Worm (Caenorhabditis elegans): ENCODE measurements around the gene ndub-8.

ndub-8 gene

ce11 chrII:13916040-13916439, 43.4 kb downstream of the ndub-8 start, which contains the start of gene mltn-3:
TSS of gene mltn-3 (plus strand) at chrII:13916340.
- TF ChIP-seq fkh-10 (GFP tag; optimal IDR thresholded peaks at IDR 0.05) (no peak), tbx-7 (tag; optimal IDR thresholded peaks at IDR 0.05) (no peak), ama-1 (optimal IDR thresholded peaks at IDR 0.05) (no peak), T23F11.4 (GFP tag; optimal IDR thresholded peaks at IDR 0.05) (no peak), sox-2 (GFP tag; IDR thresholded peaks at IDR 0.05) (no peak), pqm-1 (tag; optimal IDR thresholded peaks at IDR 0.05) (no peak), hlh-8 (tag; optimal IDR thresholded peaks at IDR 0.05) (no peak), sdc-2 (tag; optimal IDR thresholded peaks at IDR 0.05) (no peak), unc-55 (GFP tag; optimal IDR thresholded peaks at IDR 0.05) (no peak), fkh-6 (tag; optimal IDR thresholded peaks at IDR 0.05) (no peak), unc-3 (GFP tag; conservative IDR thresholded peaks at IDR 0.05) (no peak), unc-3 (tag; optimal IDR thresholded peaks at IDR 0.05) (no peak)

- no peak for TF ChIP-seq hlh-15 (tag; optimal IDR thresholded peaks at IDR 0.05)
- TF ChIP-seq ceh-24 (tag; optimal IDR thresholded peaks at IDR 0.05): no peak
- TF ChIP-seq C08G9.2 (tag; optimal IDR thresholded peaks at IDR 0.05): no peak
- no peak for TF ChIP-seq dve-1 (tag; optimal IDR thresholded peaks at IDR 0.05)
- TF ChIP-seq pha-2 (tag; optimal IDR thresholded peaks at IDR 0.05): no peak
- TF ChIP-seq odd-2 (tag; optimal IDR thresholded peaks at IDR 0.05): no peak
- TF ChIP-seq K09A11.1 (tag; optimal IDR thresholded peaks at IDR 0.05; ENCODE audit: insufficient read depth): no peak
- TF ChIP-seq ceh-31 (tag; optimal IDR thresholded peaks at IDR 0.05): no peak
- TF ChIP-seq ceh-48 (tag; optimal IDR thresholded peaks at IDR 0.05): no peak
- no peak for TF ChIP-seq ceh-19 (GFP tag; optimal IDR thresholded peaks at IDR 0.05)
- TF ChIP-seq Y22D7AL.16 (tag; optimal IDR thresholded peaks at IDR 0.05): no peak
- no peak for TF ChIP-seq pat-9 (tag; optimal IDR thresholded peaks at IDR 0.05)
- TF ChIP-seq hlh-13 (GFP tag; optimal IDR thresholded peaks at IDR 0.05): no peak
- TF ChIP-seq che-1 (tag; optimal IDR thresholded peaks at IDR 0.05): no peak
- no peak for TF ChIP-seq ceh-34 (tag; optimal IDR thresholded peaks at IDR 0.05)
- TF ChIP-seq ceh-30 (tag; optimal IDR thresholded peaks at IDR 0.05): no peak
- TF ChIP-seq pag-3 (tag; optimal IDR thresholded peaks at IDR 0.05; ENCODE audit: borderline replicate concordance): no peak
- TF ChIP-seq pha-4 (tag; optimal IDR thresholded peaks at IDR 0.05): no peak
- TF ChIP-seq ahr-1 (tag; optimal IDR thresholded peaks at IDR 0.05): no peak
These were observed 46.4 kb downstream of the ndub-8 start for ce11 chrII:13919100-13919499.

ce11 chrII:13924909-13925308, 52.2 kb downstream of the ndub-8 start, which contains the start of gene mltn-5:
TSS of gene mltn-5 (plus strand) at chrII:13925209.
- no peak for TF ChIP-seq unc-3 (GFP tag; conservative IDR thresholded peaks at IDR 0.05)
- no peak for TF ChIP-seq unc-3 (tag; optimal IDR thresholded peaks at IDR 0.05)
- TF ChIP-seq ama-1 (optimal IDR thresholded peaks at IDR 0.05): no peak
- no peak for TF ChIP-seq ceh-19 (GFP tag; optimal IDR thresholded peaks at IDR 0.05)
